Worm (Caenorhabditis elegans): ENCODE measurements around the gene F08B12.11.

- TF ChIP-seq flt-1 (GFP tag; IDR thresholded peaks at IDR 0.05) = no peak
- TF ChIP-seq tbx-11 (GFP tag; IDR thresholded peaks at IDR 0.05) = no peak
- TF ChIP-seq ama-1 (optimal IDR thresholded peaks at IDR 0.05) = no peak
- TF ChIP-seq ets-7 (tag; optimal IDR thresholded peaks at IDR 0.05) = no peak
- no peak for TF ChIP-seq tbx-37 (GFP tag; conservative IDR thresholded peaks at IDR 0.05)
- TF ChIP-seq ceh-13 (GFP tag; optimal IDR thresholded peaks at IDR 0.05) = no peak
- TF ChIP-seq F13C5.2 (tag; optimal IDR thresholded peaks at IDR 0.05) = no peak
- TF ChIP-seq ceh-36 (tag; optimal IDR thresholded peaks at IDR 0.05) = no peak
- TF ChIP-seq hmbx-1 (tag; optimal IDR thresholded peaks at IDR 0.05) = no peak
- no peak for TF ChIP-seq scrt-1 (GFP tag; IDR thresholded peaks at IDR 0.05)
- no peak for TF ChIP-seq hnd-1 (tag; optimal IDR thresholded peaks at IDR 0.05)
- TF ChIP-seq aly-1 (tag; optimal IDR thresholded peaks at IDR 0.05) = no peak
These were observed 5.6 kb upstream of the F08B12.11 start for ce11 chrX:11379135-11379781.

Data from whole organism, early embryonic.